Worm (Caenorhabditis elegans) whole organism, midembryonic: ENCODE results near the gene sel-1.

ENCODE experiments used
- flt-1 ChIP-seq: fragments of 200-800 bp; sonication (Bioruptor generic); IDR thresholded peaks from 2 replicates; pipeline ENCODE4 v1.3.6; 2022; ENCODE audit warnings: missing genetic modification characterization, missing compliant biosample characterization
- klf-2 ChIP-seq: fragments of 200-800 bp; sonication (Bioruptor generic); conservative IDR thresholded peaks from 2 replicates; pipeline ENCODE4 v1.3.6; 2022; ENCODE audit warnings: missing genetic modification reagents, missing genetic modification characterization, missing compliant biosample characterization
- ref-1 ChIP-seq: fragments of 200-800 bp; sonication (Bioruptor generic); conservative IDR thresholded peaks from 2 replicates; pipeline ENCODE4 v1.3.6; 2022; ENCODE audit warnings: missing genetic modification reagents, missing genetic modification characterization, missing compliant biosample characterization
- tab-1 ChIP-seq: fragments of 200-800 bp; sonication (Bioruptor generic); IDR thresholded peaks from 2 replicates; pipeline ENCODE4 v1.3.6; 2022; ENCODE audit warnings: missing genetic modification characterization, missing compliant biosample characterization
- ztf-29 ChIP-seq: fragments of 200-800 bp; sonication (Bioruptor generic); IDR thresholded peaks from 2 replicates; pipeline ENCODE4 v1.3.6; 2022; ENCODE audit warnings: missing genetic modification reagents, missing genetic modification characterization, missing compliant biosample characterization

ce11 chrV:12518770-12519169 is 41.8 kb upstream of the sel-1 start:
- no peak for TF ChIP-seq flt-1 (GFP tag; lab: Robert Waterston, UW)
- TF ChIP-seq tab-1 (GFP tag; lab: Robert Waterston, UW) = no peak
- no peak for TF ChIP-seq klf-2 (GFP tag; lab: Robert Waterston, UW)
- TF ChIP-seq ztf-29 (GFP tag; lab: Robert Waterston, UW) = no peak
- no peak for TF ChIP-seq ref-1 (GFP tag; lab: Robert Waterston, UW)
